Fruit fly (Drosophila melanogaster) whole organism, prepupa: ENCODE measurements around the gene CG3349.

Source experiments
- CG32006 ChIP-seq: fragments of 200-800 bp; sonication (Bioruptor generic); optimal IDR thresholded peaks from 3 replicates; lab custom pipeline; 2017; ENCODE audit warnings: missing biosample characterization, mild to moderate bottlenecking, missing genetic modification characterization
- CG3919 ChIP-seq: fragments of 200-800 bp; sonication (Bioruptor generic); optimal IDR thresholded peaks from 3 replicates; lab custom pipeline; 2016; ENCODE audit warnings: missing biosample characterization, missing genetic modification characterization
- Eip93F ChIP-seq: fragments of 200-800 bp; sonication (Bioruptor generic); optimal IDR thresholded peaks from 2 replicates; lab custom pipeline; 2016; ENCODE audit warnings: missing biosample characterization, mild to moderate bottlenecking, missing genetic modification characterization
- Sox14 ChIP-seq: fragments of 200-800 bp; sonication (Bioruptor generic); optimal IDR thresholded peaks from 3 replicates; lab custom pipeline; 2016; ENCODE audit warnings: missing biosample characterization, missing genetic modification characterization
- achi ChIP-seq: fragments of 200-800 bp; sonication (Bioruptor generic); optimal IDR thresholded peaks from 3 replicates; lab custom pipeline; 2016; ENCODE audit warnings: missing biosample characterization, missing genetic modification characterization
- dsx ChIP-seq: fragments of 200-800 bp; optimal IDR thresholded peaks from 3 replicates; lab custom pipeline; 2019; ENCODE audit warnings: missing biosample characterization, mild to moderate bottlenecking, missing genetic modification characterization, moderate library complexity; ENCODE audit not compliant: poor library complexity, severe bottlenecking

- TF ChIP-seq Sox14 = no peak
- TF ChIP-seq CG3919 (GFP tag; lab: Kevin White, UChicago) = no peak
- no peak for TF ChIP-seq Eip93F (GFP tag; lab: Kevin White, UChicago)
- no peak for TF ChIP-seq dsx
- no peak for TF ChIP-seq achi (GFP tag; lab: Kevin White, UChicago)
- TF ChIP-seq CG32006 (GFP tag; lab: Kevin White, UChicago) = no peak
Measured at dm6 chr3L:14992807-14993206, 13.4 kb downstream of the CG3349 start.
